Fruit fly (Drosophila melanogaster): ENCODE measurements around the gene Ogdh.

DNA sequence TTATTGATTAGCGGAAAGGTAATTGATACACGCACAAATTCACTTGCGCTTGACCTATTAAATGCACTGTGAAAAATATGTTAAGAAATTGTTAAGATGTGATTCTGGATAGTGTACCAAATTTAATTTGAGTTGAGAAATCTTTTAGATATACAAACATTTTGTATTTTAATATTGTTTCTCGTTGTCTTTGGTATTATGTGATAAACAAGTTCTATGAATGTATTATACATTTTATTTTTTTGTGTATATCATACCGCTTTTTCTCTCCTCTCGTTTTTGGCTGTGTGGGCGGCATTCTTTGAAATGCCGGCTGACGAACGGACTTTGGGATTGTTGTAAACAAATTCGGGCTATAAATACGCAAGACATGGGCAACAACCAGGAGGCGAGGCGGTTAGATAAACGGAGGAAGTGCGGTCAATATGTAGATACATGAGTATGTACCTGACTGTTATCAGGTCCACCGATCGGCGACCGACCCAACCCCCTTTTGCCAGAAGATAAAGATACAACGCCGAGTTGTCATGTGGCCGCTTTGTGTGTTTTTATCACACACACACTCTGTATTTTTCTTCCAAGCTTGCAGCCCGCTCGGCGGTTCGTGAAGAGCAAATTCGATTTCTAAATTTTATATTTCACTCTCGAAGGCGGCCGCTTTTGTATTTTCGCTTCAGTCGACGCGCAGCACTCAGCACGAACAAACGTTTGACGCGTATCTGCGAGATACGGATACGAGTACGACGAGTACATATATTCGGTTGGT lies 2.3 kb downstream of the Ogdh start:
- TF ChIP-seq Hr78 (GFP tag; optimal IDR thresholded peaks at IDR 0.05) = no peak
- TF ChIP-seq dsf (GFP tag; optimal IDR thresholded peaks at IDR 0.05; ENCODE audit: borderline replicate concordance) = no peak
- peak; percentile 27 for TF ChIP-seq ey (GFP tag; optimal IDR thresholded peaks at IDR 0.05)
- TF ChIP-seq Sp1 (GFP tag; optimal IDR thresholded peaks at IDR 0.05) = no peak
- peak; percentile 37 for TF ChIP-seq h (GFP tag; optimal IDR thresholded peaks at IDR 0.05)
- TF ChIP-seq CG9705 (GFP tag; optimal IDR thresholded peaks at IDR 0.05) = no peak
- TF ChIP-seq Hnf4 (GFP tag; optimal IDR thresholded peaks at IDR 0.05) = no peak
- no peak for TF ChIP-seq Myc (optimal IDR thresholded peaks at IDR 0.05)
- TF ChIP-seq fru (GFP tag; optimal IDR thresholded peaks at IDR 0.05) = peak; percentile 10
- TF ChIP-seq brk (GFP tag; optimal IDR thresholded peaks at IDR 0.05) = no peak

Measured in whole organism, wandering third instar larva.